Fruit fly (Drosophila melanogaster) whole organism, prepupa: ENCODE data around the gene Unc50.
A peak's percentile ranks its signal among the peaks of the same experiment; 100 is the strongest.

Source experiments
- CG10631 ChIP-seq: fragments of 200-800 bp; sonication (Bioruptor generic); optimal IDR thresholded peaks from 2 replicates; lab custom pipeline; 2016; ENCODE audit warnings: missing biosample characterization, missing genetic modification characterization
- CG10669 ChIP-seq: fragments of 200-800 bp; sonication (Bioruptor generic); optimal IDR thresholded peaks from 3 replicates; lab custom pipeline; 2018; ENCODE audit warnings: missing biosample characterization, mild to moderate bottlenecking, missing genetic modification characterization, moderate library complexity
- CG11294 ChIP-seq: fragments of 200-800 bp; sonication (Bioruptor generic); IDR thresholded peaks from 2 replicates; pipeline ENCODE4 v1.3.6; 2022; ENCODE audit warnings: missing biosample characterization, missing genetic modification characterization
- CG11762 ChIP-seq: fragments of 200-800 bp; sonication (Bioruptor generic); optimal IDR thresholded peaks from 3 replicates; lab custom pipeline; 2016; ENCODE audit warnings: missing biosample characterization, missing genetic modification characterization; ENCODE audit not compliant: insufficient read depth
- CG1621 ChIP-seq: fragments of 200-800 bp; sonication (Bioruptor generic); optimal IDR thresholded peaks from 3 replicates; lab custom pipeline; 2018; ENCODE audit warnings: missing biosample characterization, mild to moderate bottlenecking, missing genetic modification characterization
- CG16779 ChIP-seq: fragments of 200-800 bp; sonication (Bioruptor generic); optimal IDR thresholded peaks from 3 replicates; lab custom pipeline; 2017; ENCODE audit warnings: missing biosample characterization, mild to moderate bottlenecking, missing genetic modification characterization
- CG3032 ChIP-seq: fragments of 200-800 bp; optimal IDR thresholded peaks from 2 replicates; lab custom pipeline; 2019; ENCODE audit warnings: missing biosample characterization, mild to moderate bottlenecking, missing genetic modification characterization, moderate library complexity
- CG34406 ChIP-seq: fragments of 200-800 bp; sonication (Bioruptor generic); optimal IDR thresholded peaks from 3 replicates; lab custom pipeline; 2016; ENCODE audit warnings: missing biosample characterization, missing genetic modification characterization
- CG3919 ChIP-seq: fragments of 200-800 bp; sonication (Bioruptor generic); optimal IDR thresholded peaks from 3 replicates; lab custom pipeline; 2016; ENCODE audit warnings: missing biosample characterization, missing genetic modification characterization
- CG4318 ChIP-seq: fragments of 200-800 bp; sonication (Bioruptor generic); optimal IDR thresholded peaks from 3 replicates; lab custom pipeline; 2017; ENCODE audit warnings: missing biosample characterization, mild to moderate bottlenecking, missing genetic modification characterization
- CG6276 ChIP-seq: fragments of 200-800 bp; sonication (Bioruptor generic); optimal IDR thresholded peaks from 2 replicates; lab custom pipeline; 2017; ENCODE audit warnings: missing biosample characterization, mild to moderate bottlenecking, missing genetic modification characterization
- CG6792 ChIP-seq: fragments of 200-800 bp; sonication (Bioruptor generic); optimal IDR thresholded peaks from 3 replicates; lab custom pipeline; 2016; ENCODE audit warnings: missing biosample characterization, missing genetic modification characterization
- CG6808 ChIP-seq: fragments of 200-800 bp; sonication (Bioruptor generic); optimal IDR thresholded peaks from 3 replicates; lab custom pipeline; 2017; ENCODE audit warnings: missing biosample characterization, missing genetic modification characterization, mild to moderate bottlenecking, moderate library complexity, missing genetic modification reagents
- CG7368 ChIP-seq: fragments of 200-800 bp; sonication (Bioruptor generic); optimal IDR thresholded peaks from 3 replicates; lab custom pipeline; 2016; ENCODE audit warnings: missing biosample characterization, missing genetic modification characterization
- CG8119 ChIP-seq: fragments of 200-800 bp; sonication (Bioruptor generic); IDR thresholded peaks from 3 replicates; pipeline ENCODE4 v1.3.6; 2022; ENCODE audit warnings: missing biosample characterization, missing genetic modification characterization
- CG8319 ChIP-seq: fragments of 200-800 bp; sonication (Bioruptor generic); optimal IDR thresholded peaks from 3 replicates; lab custom pipeline; 2016; ENCODE audit warnings: missing biosample characterization, missing genetic modification characterization
- CG8632 ChIP-seq: fragments of 200-800 bp; sonication (Bioruptor generic); optimal IDR thresholded peaks from 3 replicates; lab custom pipeline; 2016; ENCODE audit warnings: missing biosample characterization, missing genetic modification characterization
- CG9139 ChIP-seq: fragments of 200-800 bp; sonication (Bioruptor generic); optimal IDR thresholded peaks from 3 replicates; lab custom pipeline; 2017; ENCODE audit warnings: missing biosample characterization, mild to moderate bottlenecking, missing genetic modification characterization
- Eip78C ChIP-seq: fragments of 200-800 bp; sonication (Bioruptor generic); peaks from one replicate; lab custom pipeline; 2016; ENCODE audit warnings: missing biosample characterization, missing genetic modification characterization
- Ets21C ChIP-seq: fragments of 200-800 bp; sonication (Bioruptor generic); optimal IDR thresholded peaks from 3 replicates; lab custom pipeline; 2016; ENCODE audit warnings: missing biosample characterization, missing genetic modification characterization
- Ets96B ChIP-seq: fragments of 200-800 bp; optimal IDR thresholded peaks from 2 replicates; lab custom pipeline; 2019; ENCODE audit warnings: missing biosample characterization, mild to moderate bottlenecking, missing genetic modification characterization, moderate library complexity
- Hr38 ChIP-seq: sonication (Bioruptor generic); optimal IDR thresholded peaks from 2 replicates; lab custom pipeline; 2016; ENCODE audit warnings: missing biosample characterization, missing genetic modification characterization
- Lpt ChIP-seq: fragments of 200-800 bp; sonication (Bioruptor generic); optimal IDR thresholded peaks from 3 replicates; lab custom pipeline; 2016; ENCODE audit warnings: missing biosample characterization, missing genetic modification characterization
- Smox ChIP-seq: fragments of 200-800 bp; sonication (Bioruptor generic); optimal IDR thresholded peaks from 3 replicates; lab custom pipeline; 2016; ENCODE audit warnings: missing biosample characterization, missing genetic modification characterization
- Sox14 ChIP-seq: fragments of 200-800 bp; sonication (Bioruptor generic); optimal IDR thresholded peaks from 3 replicates; lab custom pipeline; 2016; ENCODE audit warnings: missing biosample characterization, missing genetic modification characterization
- Sox15 ChIP-seq: fragments of 200-800 bp; sonication (Bioruptor generic); optimal IDR thresholded peaks from 3 replicates; lab custom pipeline; 2016; ENCODE audit warnings: missing biosample characterization, missing genetic modification characterization
- acj6 ChIP-seq: fragments of 200-800 bp; sonication (Bioruptor generic); optimal IDR thresholded peaks from 3 replicates; lab custom pipeline; 2016; ENCODE audit warnings: missing biosample characterization, missing genetic modification characterization
- dsx ChIP-seq: fragments of 200-800 bp; optimal IDR thresholded peaks from 3 replicates; lab custom pipeline; 2019; ENCODE audit warnings: missing biosample characterization, mild to moderate bottlenecking, missing genetic modification characterization, moderate library complexity; ENCODE audit not compliant: poor library complexity, severe bottlenecking
- eg ChIP-seq: fragments of 200-800 bp; sonication (Bioruptor generic); IDR thresholded peaks from 3 replicates; pipeline ENCODE4 v1.3.6; 2022; ENCODE audit warnings: missing biosample characterization, missing genetic modification characterization
- esn ChIP-seq: fragments of 200-800 bp; sonication (Bioruptor generic); optimal IDR thresholded peaks from 2 replicates; lab custom pipeline; 2016; ENCODE audit warnings: missing biosample characterization, mild to moderate bottlenecking, missing genetic modification characterization, moderate library complexity
- fkh ChIP-seq: fragments of 200-800 bp; sonication (Bioruptor generic); optimal IDR thresholded peaks from 3 replicates; lab custom pipeline; 2017; ENCODE audit warnings: missing biosample characterization, mild to moderate bottlenecking, missing genetic modification characterization, moderate library complexity
- lz ChIP-seq: fragments of 200-800 bp; sonication (Bioruptor generic); optimal IDR thresholded peaks from 3 replicates; lab custom pipeline; 2016; ENCODE audit warnings: missing biosample characterization, missing genetic modification characterization
- net ChIP-seq: fragments of 200-800 bp; sonication (Bioruptor generic); optimal IDR thresholded peaks from 3 replicates; lab custom pipeline; 2016; ENCODE audit warnings: missing biosample characterization, missing genetic modification characterization
- ss ChIP-seq, 2 experiments: fragments of 200-800 bp; sonication (Bioruptor generic); optimal IDR thresholded peaks; 2 replicates in 1 of 2; 3 replicates in 1 of 2; lab custom pipeline; 2017 to 2018; ENCODE audit warnings: mild to moderate bottlenecking in 2 of 2, missing biosample characterization in 2 of 2, missing genetic modification characterization in 2 of 2, moderate library complexity in 1 of 2
- svp ChIP-seq: fragments of 200-800 bp; sonication (Bioruptor generic); peaks from one replicate; lab custom pipeline; 2016; ENCODE audit warnings: missing biosample characterization, missing genetic modification characterization
- topi ChIP-seq: fragments of 200-800 bp; sonication (Bioruptor generic); optimal IDR thresholded peaks from 3 replicates; lab custom pipeline; 2016; ENCODE audit warnings: missing biosample characterization, missing genetic modification characterization

Unc50 gene

DNA sequence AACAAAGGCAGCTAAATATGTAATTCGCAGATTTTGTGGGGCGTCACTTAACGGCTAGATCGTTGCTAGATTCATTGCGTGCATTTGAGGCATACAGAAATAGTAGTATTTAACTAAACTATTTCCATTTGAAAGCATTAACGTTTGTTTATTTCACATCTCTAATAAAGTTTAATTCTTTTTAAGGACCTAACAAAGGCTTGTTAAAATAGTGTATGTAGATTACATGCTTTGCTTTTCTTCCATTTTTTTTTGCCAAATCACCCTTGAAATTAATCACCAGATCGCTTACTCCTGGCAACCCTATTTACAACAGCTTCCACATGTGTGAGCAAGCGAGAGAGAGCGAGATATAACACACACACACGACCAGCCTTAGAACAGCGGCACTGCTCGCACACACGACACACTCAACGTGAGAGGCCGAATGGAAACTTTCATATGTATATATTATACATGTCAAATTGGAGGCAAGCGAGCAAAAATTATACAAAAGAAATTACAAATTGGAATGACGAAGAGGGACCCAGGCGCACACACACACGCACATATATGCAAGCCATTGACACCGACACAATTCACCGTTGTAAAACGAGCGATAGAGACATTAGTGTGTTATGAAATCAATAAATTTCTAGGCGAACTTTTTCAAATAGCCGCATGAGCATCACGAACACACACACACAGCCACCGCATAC, 17.1 kb downstream of the Unc50 start (continued):
- peak; percentile 21 for TF ChIP-seq CG3032 (tag; lab: Kevin White, UChicago)
- peak; percentile 80 for TF ChIP-seq esn (GFP tag; lab: Kevin White, UChicago)
- TF ChIP-seq CG16779 (tag; lab: Kevin White, UChicago), result peak; percentile 3
- peak; percentile 78 for TF ChIP-seq Sox14 (GFP tag; lab: Kevin White, UChicago)
- peak; percentile 50 to 59 for TF ChIP-seq ss (GFP tag; optimal IDR thresholded peaks at IDR 0.05; lab: Kevin White, UChicago)
- peak; percentile 55 for TF ChIP-seq CG10631 (GFP tag; lab: Kevin White, UChicago)
- TF ChIP-seq Lpt (GFP tag; lab: Kevin White, UChicago), result peak; percentile 62
- TF ChIP-seq topi, result peak; percentile 62
- peak; percentile 62 for TF ChIP-seq CG3919 (GFP tag; lab: Kevin White, UChicago)
- peak; percentile 64 for TF ChIP-seq CG6808 (GFP tag; lab: Kevin White, UChicago)
- peak; percentile 71 for TF ChIP-seq Smox (GFP tag; lab: Kevin White, UChicago)
- peak; percentile 57 for TF ChIP-seq Ets21C
- TF ChIP-seq CG11762 (GFP tag; lab: Kevin White, UChicago), result peak; percentile 49
- TF ChIP-seq CG10669 (GFP tag; lab: Kevin White, UChicago), result peak; percentile 62
- TF ChIP-seq Sox15 (GFP tag; lab: Kevin White, UChicago), result no peak
- TF ChIP-seq dsx (GFP tag; lab: Kevin White, UChicago), result peak; percentile 22
- peak; percentile 36 for TF ChIP-seq CG6792
- peak; percentile 60; the same call in 2 of the 3 replicates for TF ChIP-seq eg (GFP tag; lab: Robert Waterston, UW)
- TF ChIP-seq Eip78C (GFP tag; lab: Kevin White, UChicago), result peak; percentile 92
- peak; percentile 48 for TF ChIP-seq CG8632 (GFP tag; lab: Kevin White, UChicago)
- peak; percentile 45 for TF ChIP-seq CG7368
- peak; percentile 29 for TF ChIP-seq fkh (GFP tag; lab: Kevin White, UChicago)
- peak; percentile 59 for TF ChIP-seq lz (GFP tag; lab: Kevin White, UChicago)
- TF ChIP-seq CG4318 (GFP tag; lab: Kevin White, UChicago), result peak; percentile 41
- TF ChIP-seq CG6276 (GFP tag; lab: Kevin White, UChicago), result no peak
- peak; percentile 87 for TF ChIP-seq svp (GFP tag; lab: Kevin White, UChicago)

DNA sequence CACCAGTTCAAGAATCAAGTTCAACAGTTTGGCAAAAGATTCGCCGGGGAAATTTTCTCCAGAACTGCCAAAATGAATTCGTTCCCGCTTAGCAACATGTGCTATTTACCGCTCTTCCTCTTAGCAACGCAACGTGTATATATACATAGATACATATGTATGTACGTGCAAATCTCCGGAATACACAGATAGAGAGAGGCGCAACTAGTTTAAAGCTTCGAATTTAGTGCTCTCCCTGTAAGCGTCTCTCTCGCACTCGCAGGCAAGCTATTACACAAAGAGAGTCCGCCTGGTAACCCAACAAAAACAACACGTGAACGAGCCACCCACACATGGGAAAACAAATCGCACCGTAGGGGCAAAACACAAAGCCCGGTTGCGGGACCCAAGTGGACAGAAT, 17.7 kb downstream of the Unc50 start:
- TF ChIP-seq CG6276 (GFP tag; lab: Kevin White, UChicago), result no peak
- TF ChIP-seq net, result no peak
- TF ChIP-seq CG16779 (tag; lab: Kevin White, UChicago), result peak; percentile 0
- TF ChIP-seq CG11294, result no peak
- TF ChIP-seq CG8119 (GFP tag; lab: Robert Waterston, UW), result no peak
- TF ChIP-seq Hr38 (GFP tag; lab: Kevin White, UChicago), result no peak
- TF ChIP-seq CG8632 (GFP tag; lab: Kevin White, UChicago), result no peak
- no peak for TF ChIP-seq CG34406 (GFP tag; lab: Kevin White, UChicago)
- no peak for TF ChIP-seq CG8319 (GFP tag; lab: Kevin White, UChicago)
- peak; percentile 5; the same call in 1 of the 3 replicates for TF ChIP-seq eg (GFP tag; lab: Robert Waterston, UW)
- no peak for TF ChIP-seq CG3032 (tag; lab: Kevin White, UChicago)
- no peak for TF ChIP-seq CG10631 (GFP tag; lab: Kevin White, UChicago)
- TF ChIP-seq svp (GFP tag; lab: Kevin White, UChicago), result no peak
- no peak for TF ChIP-seq topi
- TF ChIP-seq CG4318 (GFP tag; lab: Kevin White, UChicago), result no peak
- no peak for TF ChIP-seq CG6792
- no peak for TF ChIP-seq Ets96B
- TF ChIP-seq Sox14 (GFP tag; lab: Kevin White, UChicago), result no peak
- no peak for TF ChIP-seq fkh (GFP tag; lab: Kevin White, UChicago)
- no peak for TF ChIP-seq CG9139 (GFP tag; lab: Kevin White, UChicago)
- no peak for TF ChIP-seq CG10669 (GFP tag; lab: Kevin White, UChicago)
- peak; percentile 94 for TF ChIP-seq CG1621 (tag; lab: Kevin White, UChicago)
- no peak for TF ChIP-seq lz (GFP tag; lab: Kevin White, UChicago)
- TF ChIP-seq Lpt (GFP tag; lab: Kevin White, UChicago), result no peak
- no peak for TF ChIP-seq acj6 (GFP tag; lab: Kevin White, UChicago)
- TF ChIP-seq, all 60 proteins: peak for 3
